Worm (Caenorhabditis elegans): ENCODE data around the gene F40F8.3.

ce11 chrII:11167039-11167438 lies 38.0 kb downstream of the F40F8.3 start:
- TF ChIP-seq nhr-12 (tag; optimal IDR thresholded peaks at IDR 0.05), result no peak
- TF ChIP-seq unc-39 (tag; optimal IDR thresholded peaks at IDR 0.05), result no peak
- TF ChIP-seq unc-62 (GFP tag; optimal IDR thresholded peaks at IDR 0.05), result no peak
- no peak for TF ChIP-seq bed-3 (GFP tag; optimal IDR thresholded peaks at IDR 0.05)
- TF ChIP-seq mls-2 (tag; optimal IDR thresholded peaks at IDR 0.05), result no peak
- no peak for TF ChIP-seq nhr-237 (tag; optimal IDR thresholded peaks at IDR 0.05)
- no peak for TF ChIP-seq lin-13 (tag; optimal IDR thresholded peaks at IDR 0.05)
- no peak for TF ChIP-seq ces-1 (GFP tag; optimal IDR thresholded peaks at IDR 0.05)
- TF ChIP-seq ztf-11 (tag; optimal IDR thresholded peaks at IDR 0.05), result no peak

Data from whole organism, mixed stage, embryonic.